Worm (Caenorhabditis elegans) whole organism, young adult: ENCODE data around the gene F43G6.7.

ENCODE experiments used
- F52B5.7 ChIP-seq: sonication (generic microtip); optimal IDR thresholded peaks from 2 replicates; lab custom pipeline; 2016; ENCODE audit warnings: mild to moderate bottlenecking, missing genetic modification characterization, missing compliant biosample characterization
- T07F8.4 ChIP-seq: sonication (generic microtip); optimal IDR thresholded peaks from 2 replicates; lab custom pipeline; 2016; ENCODE audit warnings: mild to moderate bottlenecking, missing genetic modification characterization, moderate library complexity, missing compliant biosample characterization
- ZK185.1 ChIP-seq: sonication (generic microtip); optimal IDR thresholded peaks from 2 replicates; lab custom pipeline; 2016; ENCODE audit warnings: mild to moderate bottlenecking, missing genetic modification characterization, missing compliant biosample characterization; ENCODE audit not compliant: poor library complexity, severe bottlenecking
- ama-1 ChIP-seq, 3 experiments: fragments of 150-350 bp in 1 of 3; sonication (generic microtip) in 2 of 3; optimal IDR thresholded peaks; 2 replicates each; lab custom pipeline; 2014 to 2018; ENCODE audit warnings: missing biosample characterization in 2 of 3, missing genetic modification characterization in 2 of 3, missing genetic modification reagents in 2 of 3
- ceh-58 ChIP-seq: fragments of 200-800 bp; sonication (Bioruptor generic); IDR thresholded peaks from 2 replicates; pipeline ENCODE4 v1.3.6; 2022; ENCODE audit warnings: missing genetic modification characterization, missing compliant biosample characterization
- ekl-4 ChIP-seq: fragments of 200-800 bp; sonication (Bioruptor generic); IDR thresholded peaks from 2 replicates; pipeline ENCODE4 v1.3.6; 2022; ENCODE audit warnings: missing genetic modification reagents, missing genetic modification characterization, missing compliant biosample characterization
- hmg-1.2 ChIP-seq: fragments of 200-800 bp; sonication (Bioruptor generic); IDR thresholded peaks from 2 replicates; pipeline ENCODE4 v1.3.6; 2022; ENCODE audit warnings: missing genetic modification reagents, missing genetic modification characterization, missing compliant biosample characterization
- mxl-1 ChIP-seq: sonication (generic microtip); optimal IDR thresholded peaks from 2 replicates; lab custom pipeline; 2016; ENCODE audit warnings: missing genetic modification characterization, missing compliant biosample characterization
- nfya-1 ChIP-seq: sonication (generic microtip); optimal IDR thresholded peaks from 2 replicates; lab custom pipeline; 2017; ENCODE audit warnings: antibody characterized with exemption, missing compliant biosample characterization, missing genetic modification characterization, borderline replicate concordance; ENCODE audit not compliant: insufficient read depth
- nfya-2 ChIP-seq: fragments of 200-800 bp; sonication (Bioruptor generic); IDR thresholded peaks from 2 replicates; pipeline ENCODE4 v1.3.6; 2022; ENCODE audit warnings: missing genetic modification reagents, missing genetic modification characterization, missing compliant biosample characterization
- pha-4 ChIP-seq: fragments of 150-350 bp; sonication (generic microtip); optimal IDR thresholded peaks from 2 replicates; lab custom pipeline; 2014; ENCODE audit warnings: missing biosample characterization, missing genetic modification reagents, missing genetic modification characterization
- snpc-1.3 ChIP-seq: sonication (generic microtip); optimal IDR thresholded peaks from 2 replicates; lab custom pipeline; 2017; ENCODE audit warnings: missing genetic modification characterization, mild to moderate bottlenecking, missing compliant biosample characterization, antibody characterized with exemption, moderate library complexity, missing genotype, missing genetic modification reagents; ENCODE audit not compliant: insufficient read depth
- sptf-2 ChIP-seq: fragments of 200-800 bp; sonication (Bioruptor generic); optimal IDR thresholded peaks from 2 replicates; lab custom pipeline; 2018; ENCODE audit warnings: mild to moderate bottlenecking, missing genetic modification characterization, missing compliant biosample characterization

ce11 chrII:11829920-11830319, 19.3 kb downstream of the F43G6.7 start, which contains the start of gene pes-5:
- no peak for TF ChIP-seq ekl-4 (GFP tag; lab: Robert Waterston, UW)
- TF ChIP-seq F52B5.7 = no peak
- no peak for TF ChIP-seq nfya-1
- TF ChIP-seq T07F8.4 (tag; lab: Kevin White, UChicago) = no peak
- TF ChIP-seq ZK185.1 (tag; lab: Kevin White, UChicago) = no peak
- no peak for TF ChIP-seq ceh-58 (GFP tag; lab: Robert Waterston, UW)
- no peak for TF ChIP-seq ama-1 (optimal IDR thresholded peaks at IDR 0.05; lab: Kevin White, UChicago)
- TF ChIP-seq ama-1 (GFP tag; optimal IDR thresholded peaks at IDR 0.05; lab: Kevin White, UChicago) = no peak
- TF ChIP-seq sptf-2 (GFP tag; lab: Kevin White, UChicago) = no peak
- TF ChIP-seq mxl-1 (tag; lab: Kevin White, UChicago) = no peak
- TF ChIP-seq pha-4 (tag; lab: Kevin White, UChicago) = no peak
- TF ChIP-seq snpc-1.3 = no peak
- no peak for TF ChIP-seq nfya-2 (GFP tag; lab: Robert Waterston, UW)
- TF ChIP-seq hmg-1.2 (GFP tag; lab: Robert Waterston, UW) = no peak
